Worm (Caenorhabditis elegans) whole organism, L1 larva: ENCODE measurements around the gene T24C4.3.

Experiments used
- C34B4.2 ChIP-seq: sonication (generic microtip); optimal IDR thresholded peaks from 2 replicates; lab custom pipeline; 2017; ENCODE audit warnings: mild to moderate bottlenecking, missing genetic modification characterization, missing compliant biosample characterization
- Y116A8C.19 ChIP-seq: sonication (generic microtip); optimal IDR thresholded peaks from 2 replicates; lab custom pipeline; 2016; ENCODE audit warnings: missing compliant biosample characterization, missing genetic modification characterization, borderline replicate concordance
- aly-2 ChIP-seq: fragments of 150-350 bp; optimal IDR thresholded peaks from 2 replicates; lab custom pipeline; 2014; ENCODE audit warnings: missing biosample characterization, missing genetic modification characterization
- blmp-1 ChIP-seq: fragments of 150-350 bp; optimal IDR thresholded peaks from 2 replicates; lab custom pipeline; 2014; ENCODE audit warnings: missing biosample characterization, missing genetic modification characterization
- ceh-8 ChIP-seq: fragments of 200-800 bp; sonication (Bioruptor generic); optimal IDR thresholded peaks from 2 replicates; lab custom pipeline; 2018; ENCODE audit warnings: mild to moderate bottlenecking, missing genetic modification characterization, moderate library complexity, missing compliant biosample characterization
- ets-5 ChIP-seq: fragments of 200-800 bp; sonication (Bioruptor generic); IDR thresholded peaks from 2 replicates; pipeline ENCODE4 v1.3.6; 2022; ENCODE audit warnings: missing genetic modification characterization, missing compliant biosample characterization
- fkh-10 ChIP-seq: sonication (generic microtip); optimal IDR thresholded peaks from 2 replicates; lab custom pipeline; 2017; ENCODE audit warnings: missing biosample characterization, missing genetic modification reagents, missing genetic modification characterization
- fkh-4 ChIP-seq: sonication (generic microtip); optimal IDR thresholded peaks from 2 replicates; lab custom pipeline; 2016; ENCODE audit warnings: missing compliant biosample characterization, missing genetic modification characterization, borderline replicate concordance
- fkh-8 ChIP-seq: sonication (generic microtip); optimal IDR thresholded peaks from 2 replicates; lab custom pipeline; 2016; ENCODE audit warnings: mild to moderate bottlenecking, missing genetic modification characterization, missing compliant biosample characterization
- hlh-4 ChIP-seq: sonication (generic microtip); optimal IDR thresholded peaks from 2 replicates; lab custom pipeline; 2016; ENCODE audit warnings: mild to moderate bottlenecking, missing genetic modification characterization, missing compliant biosample characterization
- isw-1 ChIP-seq: fragments of 200-800 bp; sonication (Bioruptor generic); IDR thresholded peaks from 2 replicates; pipeline ENCODE4 v1.3.6; 2022; ENCODE audit warnings: missing genetic modification characterization, missing compliant biosample characterization
- jun-1 ChIP-seq: fragments of 150-350 bp; optimal IDR thresholded peaks from 2 replicates; lab custom pipeline; 2014; ENCODE audit warnings: missing biosample characterization, missing genetic modification reagents, missing genetic modification characterization
- lin-14 ChIP-seq: fragments of 200-800 bp; sonication (Bioruptor generic); optimal IDR thresholded peaks from 2 replicates; lab custom pipeline; 2018; ENCODE audit warnings: mild to moderate bottlenecking, missing genetic modification characterization, moderate library complexity, missing compliant biosample characterization
- lin-35 ChIP-seq, 2 experiments: fragments of 150-350 bp; optimal IDR thresholded peaks; 2 replicates each; lab custom pipeline; 2014; ENCODE audit warnings: missing biosample characterization in 2 of 2, missing genetic modification characterization in 2 of 2, missing genetic modification reagents in 2 of 2
- lir-3 ChIP-seq: sonication (generic microtip); optimal IDR thresholded peaks from 2 replicates; lab custom pipeline; 2016; ENCODE audit warnings: mild to moderate bottlenecking, missing genetic modification characterization, moderate library complexity, missing compliant biosample characterization; ENCODE audit not compliant: poor library complexity
- mab-9 ChIP-seq: fragments of 200-800 bp; sonication (Bioruptor generic); IDR thresholded peaks from 2 replicates; pipeline ENCODE4 v1.3.6; 2022; ENCODE audit warnings: missing genetic modification reagents, missing genetic modification characterization, missing compliant biosample characterization
- mdl-1 ChIP-seq, 2 experiments: fragments of 150-350 bp; optimal IDR thresholded peaks; 2 replicates each; lab custom pipeline; 2014 to 2017; ENCODE audit warnings: missing biosample characterization in 2 of 2, missing genetic modification characterization in 2 of 2, inconsistent platforms in 1 of 2
- mef-2 ChIP-seq: fragments of 150-350 bp; optimal IDR thresholded peaks from 2 replicates; lab custom pipeline; 2014; ENCODE audit warnings: missing biosample characterization, missing genetic modification characterization
- mep-1 ChIP-seq: fragments of 150-350 bp; optimal IDR thresholded peaks from 2 replicates; lab custom pipeline; 2014; ENCODE audit warnings: missing biosample characterization, missing genetic modification characterization
- nhr-11 ChIP-seq: fragments of 150-350 bp; optimal IDR thresholded peaks from 2 replicates; lab custom pipeline; 2014; ENCODE audit warnings: missing biosample characterization, missing genetic modification characterization
- nhr-20 ChIP-seq: sonication (generic microtip); optimal IDR thresholded peaks from 2 replicates; lab custom pipeline; 2016; ENCODE audit warnings: mild to moderate bottlenecking, missing genetic modification characterization, missing compliant biosample characterization
- nhr-237 ChIP-seq: fragments of 150-350 bp; optimal IDR thresholded peaks from 2 replicates; lab custom pipeline; 2014; ENCODE audit warnings: missing biosample characterization, missing genetic modification characterization
- nhr-28 ChIP-seq: fragments of 150-350 bp; optimal IDR thresholded peaks from 2 replicates; lab custom pipeline; 2014; ENCODE audit warnings: missing biosample characterization, missing genetic modification characterization
- nhr-71 ChIP-seq: sonication (generic microtip); optimal IDR thresholded peaks from 2 replicates; lab custom pipeline; 2016; ENCODE audit warnings: mild to moderate bottlenecking, missing genetic modification characterization, moderate library complexity, missing compliant biosample characterization
- nhr-76 ChIP-seq: sonication (generic microtip); optimal IDR thresholded peaks from 2 replicates; lab custom pipeline; 2017; ENCODE audit warnings: missing biosample characterization, missing genetic modification characterization
- nhr-84 ChIP-seq: sonication (generic microtip); optimal IDR thresholded peaks from 2 replicates; lab custom pipeline; 2017; ENCODE audit warnings: missing biosample characterization, missing genetic modification characterization
- nhr-85 ChIP-seq: sonication (generic microtip); peaks from one replicate; lab custom pipeline; 2016; ENCODE audit warnings: missing genetic modification characterization, inconsistent platforms, missing compliant biosample characterization
- nhr-90 ChIP-seq: sonication (generic microtip); optimal IDR thresholded peaks from 2 replicates; lab custom pipeline; 2016; ENCODE audit warnings: mild to moderate bottlenecking, missing genetic modification characterization, missing compliant biosample characterization; ENCODE audit not compliant: poor library complexity
- pag-3 ChIP-seq: sonication (generic microtip); optimal IDR thresholded peaks from 2 replicates; lab custom pipeline; 2017; ENCODE audit warnings: missing genetic modification characterization, mild to moderate bottlenecking, missing compliant biosample characterization, antibody characterized with exemption, borderline replicate concordance; ENCODE audit not compliant: insufficient read depth
- pax-3 ChIP-seq: fragments of 200-800 bp; sonication (Bioruptor generic); optimal IDR thresholded peaks from 2 replicates; lab custom pipeline; 2018; ENCODE audit warnings: mild to moderate bottlenecking, missing genetic modification characterization, moderate library complexity, missing compliant biosample characterization
- rnt-1 ChIP-seq: sonication (generic microtip); optimal IDR thresholded peaks from 2 replicates; lab custom pipeline; 2016; ENCODE audit warnings: mild to moderate bottlenecking, missing genetic modification characterization, moderate library complexity, missing compliant biosample characterization
- sox-4 ChIP-seq: sonication (generic microtip); optimal IDR thresholded peaks from 2 replicates; lab custom pipeline; 2016; ENCODE audit warnings: missing genetic modification characterization, missing compliant biosample characterization
- sptf-1 ChIP-seq: fragments of 150-350 bp; optimal IDR thresholded peaks from 2 replicates; lab custom pipeline; 2014; ENCODE audit warnings: missing biosample characterization, missing genetic modification characterization
- swsn-7 ChIP-seq: sonication (generic microtip); optimal IDR thresholded peaks from 2 replicates; lab custom pipeline; 2016; ENCODE audit warnings: missing genetic modification characterization, missing compliant biosample characterization
- unc-130 ChIP-seq: fragments of 150-350 bp; optimal IDR thresholded peaks from 2 replicates; lab custom pipeline; 2017; ENCODE audit warnings: missing biosample characterization, missing genetic modification characterization, inconsistent platforms
- unc-30 ChIP-seq: sonication (generic microtip); optimal IDR thresholded peaks from 2 replicates; lab custom pipeline; 2017; ENCODE audit warnings: missing biosample characterization, missing genetic modification characterization
- unc-98 ChIP-seq: fragments of 200-800 bp; sonication (Bioruptor generic); IDR thresholded peaks from 2 replicates; pipeline ENCODE4 v1.3.6; 2022; ENCODE audit warnings: missing genetic modification characterization, missing compliant biosample characterization
- vab-15 ChIP-seq: sonication (generic microtip); optimal IDR thresholded peaks from 2 replicates; lab custom pipeline; 2017; ENCODE audit warnings: missing genotype, mild to moderate bottlenecking, missing genetic modification characterization, missing compliant biosample characterization
- xbp-1 ChIP-seq: sonication (generic microtip); optimal IDR thresholded peaks from 2 replicates; lab custom pipeline; 2016; ENCODE audit warnings: missing genetic modification characterization, missing compliant biosample characterization
- ztf-11 ChIP-seq, 2 experiments: sonication (generic microtip); optimal IDR thresholded peaks; 2 replicates each; lab custom pipeline; 2016 to 2017; ENCODE audit warnings: missing genetic modification characterization in 2 of 2, missing biosample characterization in 1 of 2, missing compliant biosample characterization in 1 of 2

T24C4.3 gene

ce11 chrIII:842630-843029 is 29.6 kb downstream of the T24C4.3 start, which contains the start of gene far-8:
far-8 (plus strand) TSS chrIII:842930.
- TF ChIP-seq nhr-71 (tag; lab: Kevin White, UChicago) (no peak), ztf-11 (tag; optimal IDR thresholded peaks at IDR 0.05; lab: Kevin White, UChicago) (no peak), Y116A8C.19 (tag; lab: Kevin White, UChicago) (no peak), nhr-11 (tag; lab: Kevin White, UChicago) (no peak), hlh-4 (tag; lab: Kevin White, UChicago) (no peak), mdl-1 (tag; optimal IDR thresholded peaks at IDR 0.05; lab: Kevin White, UChicago) (no peak), nhr-84 (no peak), lin-35 (GFP tag; optimal IDR thresholded peaks at IDR 0.05; lab: Kevin White, UChicago) (no peak), nhr-90 (tag; lab: Kevin White, UChicago) (no peak)

DNA sequence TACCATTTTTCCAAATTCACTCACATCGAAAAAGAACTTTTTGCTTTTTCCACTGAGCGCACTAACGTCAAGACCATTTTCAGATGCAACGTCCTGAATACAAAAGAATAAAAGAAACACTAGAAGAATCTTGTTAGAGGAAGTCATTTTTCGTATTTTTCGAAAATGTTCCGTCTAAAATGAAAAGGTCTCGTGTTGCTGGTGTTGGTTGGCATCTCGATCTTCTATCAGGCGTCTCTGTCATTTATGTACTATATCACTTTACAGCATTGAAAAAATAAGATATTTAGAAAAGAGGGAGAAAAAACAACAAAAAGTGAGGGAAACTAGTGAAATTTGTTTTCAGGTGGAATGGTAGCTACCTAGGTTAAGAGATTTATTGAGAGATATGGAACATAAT is 31.1 kb downstream of the T24C4.3 start, which contains the start of gene K02F3.9:
Gene K02F3.9 (minus strand): TSS at position 190 of the 400 bp plus-strand sequence.
- no peak for TF ChIP-seq ceh-8 (GFP tag; lab: Kevin White, UChicago)
- TF ChIP-seq pag-3, result peak; percentile 93
- no peak for TF ChIP-seq sox-4
- TF ChIP-seq aly-2 (tag; lab: Kevin White, UChicago), result no peak
- TF ChIP-seq mep-1 (tag; lab: Kevin White, UChicago), result peak; percentile 3
- no peak for TF ChIP-seq xbp-1
- no peak for TF ChIP-seq nhr-90 (tag; lab: Kevin White, UChicago)
- TF ChIP-seq pax-3, result no peak
- peak; percentile 1 for TF ChIP-seq nhr-85 (tag; lab: Kevin White, UChicago)
- peak; percentile 18 for TF ChIP-seq nhr-71 (tag; lab: Kevin White, UChicago)
- TF ChIP-seq mab-9 (GFP tag; lab: Robert Waterston, UW), result no peak
- peak; percentile 35 for TF ChIP-seq lin-14 (GFP tag; lab: Kevin White, UChicago)
- TF ChIP-seq unc-98 (GFP tag; lab: Robert Waterston, UW), result no peak
- TF ChIP-seq isw-1 (GFP tag; lab: Robert Waterston, UW), result no peak
- no peak for TF ChIP-seq sptf-1
- no peak for TF ChIP-seq C34B4.2
- peak; percentile 23 for TF ChIP-seq rnt-1
- TF ChIP-seq fkh-10, result no peak
- no peak for TF ChIP-seq jun-1 (tag; lab: Kevin White, UChicago)

DNA sequence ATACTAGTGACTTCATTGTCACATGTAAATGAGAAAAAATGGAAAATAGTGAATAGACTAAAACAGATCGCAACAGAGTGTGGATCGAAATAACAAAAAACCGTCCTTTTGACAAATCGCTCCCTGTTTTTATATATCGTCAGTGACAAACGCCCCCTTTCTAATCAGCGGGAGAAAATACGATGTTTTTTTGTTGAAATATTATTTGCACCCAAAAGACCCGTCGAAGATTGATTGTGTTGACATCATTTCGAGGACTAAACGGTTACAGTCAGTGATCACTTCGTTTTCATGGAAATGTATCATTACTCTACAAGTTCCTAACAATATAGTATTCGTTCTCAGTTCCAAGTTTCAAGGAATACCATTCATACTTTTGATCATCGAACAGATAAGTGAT is 32.8 kb downstream of the T24C4.3 start, which contains the start of gene dos-3:
Gene dos-3 (minus strand): TSS at position 101 of the 400 bp plus-strand sequence.
- TF ChIP-seq aly-2 (tag; lab: Kevin White, UChicago) (no peak), fkh-8 (tag; lab: Kevin White, UChicago) (no peak), ets-5 (GFP tag; lab: Robert Waterston, UW) (no peak), sox-4 (no peak), blmp-1 (no peak), pag-3 (no peak), mef-2 (tag; lab: Kevin White, UChicago) (no peak), nhr-20 (tag; lab: Kevin White, UChicago) (no peak), fkh-4 (tag; lab: Kevin White, UChicago) (no peak), nhr-237 (no peak), nhr-76 (tag; lab: Kevin White, UChicago) (no peak), vab-15 (tag; lab: Kevin White, UChicago) (no peak), jun-1 (tag; lab: Kevin White, UChicago) (no peak), unc-30 (tag; lab: Kevin White, UChicago) (no peak), unc-130 (tag; lab: Kevin White, UChicago) (no peak), lir-3 (no peak), lin-35 (GFP tag; optimal IDR thresholded peaks at IDR 0.05; lab: Kevin White, UChicago) (no peak), nhr-84 (no peak), nhr-28 (tag; lab: Kevin White, UChicago) (no peak), swsn-7 (tag; lab: Kevin White, UChicago) (no peak)
- TF ChIP-seq, all 84 proteins: peak for 0
